Worm (Caenorhabditis elegans) whole organism, young adult: Measurements from ENCODE around the gene klp-18.
A peak's percentile ranks its signal among the peaks of the same experiment; 100 is the strongest.

Source experiments
- B0035.1 ChIP-seq: sonication (generic microtip); optimal IDR thresholded peaks from 2 replicates; lab custom pipeline; 2016; ENCODE audit warnings: missing genetic modification characterization, mild to moderate bottlenecking, missing compliant biosample characterization, missing genotype, missing genetic modification reagents
- C17E4.6 ChIP-seq: fragments of 200-800 bp; sonication (Bioruptor generic); IDR thresholded peaks from 2 replicates; pipeline ENCODE4 v1.3.6; 2022; ENCODE audit warnings: missing genetic modification reagents, missing genetic modification characterization, missing compliant biosample characterization
- F10E7.11 ChIP-seq: sonication (generic microtip); optimal IDR thresholded peaks from 2 replicates; lab custom pipeline; 2017; ENCODE audit warnings: mild to moderate bottlenecking, missing genetic modification characterization, moderate library complexity, missing compliant biosample characterization
- F33H1.4 ChIP-seq: fragments of 200-800 bp; sonication (Bioruptor generic); IDR thresholded peaks from 2 replicates; pipeline ENCODE4 v1.3.6; 2022; ENCODE audit warnings: missing genetic modification reagents, missing genetic modification characterization, missing compliant biosample characterization
- F37B4.10 ChIP-seq: fragments of 200-800 bp; sonication (Bioruptor generic); IDR thresholded peaks from 2 replicates; pipeline ENCODE4 v1.3.6; 2022; ENCODE audit warnings: missing genetic modification characterization, missing compliant biosample characterization
- F49E8.2 ChIP-seq: sonication (generic microtip); optimal IDR thresholded peaks from 3 replicates; lab custom pipeline; 2017; ENCODE audit warnings: missing genetic modification characterization, mild to moderate bottlenecking, missing compliant biosample characterization, antibody characterized with exemption, moderate library complexity; ENCODE audit not compliant: insufficient read depth
- K11D2.4 ChIP-seq: fragments of 200-800 bp; sonication (Bioruptor generic); IDR thresholded peaks from 2 replicates; pipeline ENCODE4 v1.3.6; 2022; ENCODE audit warnings: missing genetic modification reagents, missing genetic modification characterization, missing compliant biosample characterization
- K12H6.12 ChIP-seq: fragments of 200-800 bp; sonication (Bioruptor generic); optimal IDR thresholded peaks from 2 replicates; lab custom pipeline; 2018; ENCODE audit warnings: mild to moderate bottlenecking, missing genetic modification characterization, missing compliant biosample characterization
- T26A5.8 ChIP-seq: sonication (generic microtip); optimal IDR thresholded peaks from 2 replicates; lab custom pipeline; 2016; ENCODE audit warnings: missing genetic modification characterization, missing compliant biosample characterization
- Y56A3A.18 ChIP-seq: fragments of 200-800 bp; sonication (Bioruptor generic); IDR thresholded peaks from 2 replicates; pipeline ENCODE4 v1.3.6; 2022; ENCODE audit warnings: missing genetic modification reagents, missing genetic modification characterization, missing compliant biosample characterization
- Y67H2A.10 ChIP-seq: fragments of 200-800 bp; sonication (Bioruptor generic); conservative IDR thresholded peaks from 2 replicates; pipeline ENCODE4 v1.3.6; 2022; ENCODE audit warnings: missing genetic modification reagents, missing genetic modification characterization, missing compliant biosample characterization
- Y79H2A.3 ChIP-seq: fragments of 200-800 bp; sonication (Bioruptor generic); conservative IDR thresholded peaks from 2 replicates; pipeline ENCODE4 v1.3.6; 2022; ENCODE audit warnings: missing genetic modification reagents, missing genetic modification characterization, missing compliant biosample characterization
- ama-1 ChIP-seq, 3 experiments: fragments of 150-350 bp in 1 of 3; sonication (generic microtip) in 2 of 3; optimal IDR thresholded peaks; 2 replicates each; lab custom pipeline; 2014 to 2018; ENCODE audit warnings: missing biosample characterization in 2 of 3, missing genetic modification characterization in 2 of 3, missing genetic modification reagents in 2 of 3
- attf-5 ChIP-seq: fragments of 200-800 bp; sonication (Bioruptor generic); optimal IDR thresholded peaks from 2 replicates; lab custom pipeline; 2018; ENCODE audit warnings: mild to moderate bottlenecking, missing genetic modification characterization, missing compliant biosample characterization
- cebp-1 ChIP-seq, 2 experiments: fragments of 200-800 bp in 1 of 2; sonication (Bioruptor generic) in 1 of 2; sonication (generic microtip) in 1 of 2; IDR thresholded peaks in 1 of 2; optimal IDR thresholded peaks in 1 of 2; 2 replicates each; pipeline versions ENCODE4 v1.3.6 to Lab custom; 2017 to 2022; ENCODE audit warnings: missing compliant biosample characterization in 2 of 2, missing genetic modification characterization in 2 of 2, mild to moderate bottlenecking in 1 of 2, missing genetic modification reagents in 1 of 2, moderate library complexity in 1 of 2
- cebp-2 ChIP-seq: fragments of 200-800 bp; sonication (Bioruptor generic); IDR thresholded peaks from 2 replicates; pipeline ENCODE4 v1.3.6; 2022; ENCODE audit warnings: missing genetic modification characterization, missing compliant biosample characterization
- ceh-100 ChIP-seq: fragments of 200-800 bp; sonication (Bioruptor generic); IDR thresholded peaks from 2 replicates; pipeline ENCODE4 v1.3.6; 2022; ENCODE audit warnings: missing genetic modification reagents, missing genetic modification characterization, missing compliant biosample characterization
- ceh-27 ChIP-seq: fragments of 200-800 bp; sonication (Bioruptor generic); optimal IDR thresholded peaks from 2 replicates; lab custom pipeline; 2018; ENCODE audit warnings: mild to moderate bottlenecking, missing genetic modification characterization, moderate library complexity, missing compliant biosample characterization
- die-1 ChIP-seq: sonication (generic microtip); optimal IDR thresholded peaks from 2 replicates; lab custom pipeline; 2016; ENCODE audit warnings: missing genotype, mild to moderate bottlenecking, missing genetic modification characterization, missing compliant biosample characterization
- dox-1 ChIP-seq: fragments of 200-800 bp; sonication (Bioruptor generic); IDR thresholded peaks from 2 replicates; pipeline ENCODE4 v1.3.6; 2022; ENCODE audit warnings: missing genetic modification reagents, missing genetic modification characterization, missing compliant biosample characterization
- dpl-1 ChIP-seq: fragments of 150-350 bp; optimal IDR thresholded peaks from 2 replicates; lab custom pipeline; 2014; ENCODE audit warnings: missing biosample characterization, missing genetic modification reagents, missing genetic modification characterization
- egl-44 ChIP-seq: fragments of 200-800 bp; sonication (Bioruptor generic); IDR thresholded peaks from 2 replicates; pipeline ENCODE4 v1.3.6; 2022; ENCODE audit warnings: missing genetic modification reagents, missing genetic modification characterization, missing compliant biosample characterization
- ets-4 ChIP-seq: fragments of 200-800 bp; sonication (Bioruptor generic); optimal IDR thresholded peaks from 2 replicates; lab custom pipeline; 2018; ENCODE audit warnings: mild to moderate bottlenecking, missing genetic modification characterization, missing compliant biosample characterization
- fkh-3 ChIP-seq: sonication (generic microtip); optimal IDR thresholded peaks from 2 replicates; lab custom pipeline; 2016; ENCODE audit warnings: mild to moderate bottlenecking, missing genetic modification characterization, missing compliant biosample characterization
- hrde-1 ChIP-seq: sonication (generic microtip); optimal IDR thresholded peaks from 2 replicates; lab custom pipeline; 2016; ENCODE audit warnings: missing genetic modification characterization, mild to moderate bottlenecking, missing compliant biosample characterization, moderate library complexity, missing genotype, missing genetic modification reagents, borderline replicate concordance
- let-526 ChIP-seq: fragments of 200-800 bp; sonication (Bioruptor generic); IDR thresholded peaks from 2 replicates; pipeline ENCODE4 v1.3.6; 2022; ENCODE audit warnings: missing genetic modification reagents, missing genetic modification characterization, missing compliant biosample characterization
- lin-35 ChIP-seq, 3 experiments: fragments of 150-350 bp in 2 of 3; sonication (generic microtip) in 1 of 3; optimal IDR thresholded peaks; 2 replicates each; lab custom pipeline; 2014 to 2018; ENCODE audit warnings: missing biosample characterization in 3 of 3, missing genetic modification characterization in 3 of 3, missing genetic modification reagents in 3 of 3
- madf-8 ChIP-seq: fragments of 200-800 bp; sonication (Bioruptor generic); conservative IDR thresholded peaks from 2 replicates; pipeline ENCODE4 v1.3.6; 2022; ENCODE audit warnings: missing genetic modification reagents, missing genetic modification characterization, missing compliant biosample characterization
- mel-28 ChIP-seq: sonication (generic microtip); optimal IDR thresholded peaks from 2 replicates; lab custom pipeline; 2016; ENCODE audit warnings: borderline replicate concordance, mild to moderate bottlenecking, missing genetic modification characterization, missing compliant biosample characterization
- nfya-1 ChIP-seq: sonication (generic microtip); optimal IDR thresholded peaks from 2 replicates; lab custom pipeline; 2017; ENCODE audit warnings: antibody characterized with exemption, missing compliant biosample characterization, missing genetic modification characterization, borderline replicate concordance; ENCODE audit not compliant: insufficient read depth
- nhr-27 ChIP-seq: fragments of 200-800 bp; sonication (Bioruptor generic); optimal IDR thresholded peaks from 2 replicates; lab custom pipeline; 2018; ENCODE audit warnings: mild to moderate bottlenecking, missing genetic modification characterization, moderate library complexity, missing compliant biosample characterization
- nhr-90 ChIP-seq: sonication (generic microtip); optimal IDR thresholded peaks from 2 replicates; lab custom pipeline; 2016; ENCODE audit warnings: missing genotype, mild to moderate bottlenecking, missing genetic modification characterization, missing compliant biosample characterization
- pbrm-1 ChIP-seq: fragments of 200-800 bp; sonication (Bioruptor generic); IDR thresholded peaks from 2 replicates; pipeline ENCODE4 v1.3.6; 2022; ENCODE audit warnings: missing genetic modification reagents, missing genetic modification characterization, missing compliant biosample characterization
- rec-8 ChIP-seq, 2 experiments: sonication (generic microtip); optimal IDR thresholded peaks; 2 replicates each; lab custom pipeline; 2016; ENCODE audit warnings: mild to moderate bottlenecking in 2 of 2, missing genetic modification characterization in 2 of 2, missing genetic modification reagents in 2 of 2, missing genotype in 2 of 2, missing biosample characterization in 1 of 2, missing compliant biosample characterization in 1 of 2, moderate library complexity in 1 of 2
- repo-1 ChIP-seq: sonication (generic microtip); optimal IDR thresholded peaks from 2 replicates; lab custom pipeline; 2017; ENCODE audit warnings: mild to moderate bottlenecking, missing genetic modification characterization, missing compliant biosample characterization
- rpc-1 ChIP-seq, 2 experiments: fragments of 150-350 bp in 1 of 2; sonication (generic microtip) in 1 of 2; optimal IDR thresholded peaks; 2 replicates each; lab custom pipeline; 2014 to 2018; ENCODE audit warnings: missing biosample characterization in 1 of 2, missing genetic modification characterization in 1 of 2, missing genetic modification reagents in 1 of 2, missing genotype in 1 of 2
- snpc-1.3 ChIP-seq: sonication (generic microtip); optimal IDR thresholded peaks from 2 replicates; lab custom pipeline; 2017; ENCODE audit warnings: missing genetic modification characterization, mild to moderate bottlenecking, missing compliant biosample characterization, antibody characterized with exemption, moderate library complexity, missing genotype, missing genetic modification reagents; ENCODE audit not compliant: insufficient read depth
- sptf-2 ChIP-seq: fragments of 200-800 bp; sonication (Bioruptor generic); optimal IDR thresholded peaks from 2 replicates; lab custom pipeline; 2018; ENCODE audit warnings: mild to moderate bottlenecking, missing genetic modification characterization, missing compliant biosample characterization
- unc-130 ChIP-seq: sonication (generic microtip); optimal IDR thresholded peaks from 2 replicates; lab custom pipeline; 2016; ENCODE audit warnings: missing genetic modification reagents, missing genetic modification characterization, missing compliant biosample characterization
- unc-62 ChIP-seq: fragments of 150-350 bp; optimal IDR thresholded peaks from 2 replicates; lab custom pipeline; 2014; ENCODE audit warnings: missing biosample characterization, missing genetic modification reagents, missing genetic modification characterization
- ztf-26 ChIP-seq: sonication (generic microtip); optimal IDR thresholded peaks from 2 replicates; lab custom pipeline; 2017; ENCODE audit warnings: missing genetic modification characterization, missing compliant biosample characterization
- ztf-3 ChIP-seq: fragments of 200-800 bp; sonication (Bioruptor generic); optimal IDR thresholded peaks from 2 replicates; lab custom pipeline; 2018; ENCODE audit warnings: mild to moderate bottlenecking, missing genetic modification characterization, missing compliant biosample characterization

Gene klp-18

ce11 chrIV:7083382-7083784 is 43.4 kb downstream of the klp-18 start, which contains the start of gene Y43B11AR.3 (continued):
- peak; percentile 98 for TF ChIP-seq F49E8.2
- TF ChIP-seq attf-5 (GFP tag; lab: Kevin White, UChicago), result peak; percentile 45
- TF ChIP-seq K12H6.12 (tag; lab: Kevin White, UChicago), result no peak
- peak; percentile 76 for TF ChIP-seq die-1
- TF ChIP-seq let-526, result no peak
- TF ChIP-seq ama-1 (optimal IDR thresholded peaks at IDR 0.05; lab: Kevin White, UChicago), result no peak
- peak in 1 of 2 experiments; percentile 90 for TF ChIP-seq ama-1 (GFP tag; optimal IDR thresholded peaks at IDR 0.05; lab: Kevin White, UChicago)
- TF ChIP-seq T26A5.8 (tag; lab: Kevin White, UChicago), result peak; percentile 62
- peak; percentile 83 for TF ChIP-seq C17E4.6 (GFP tag; lab: Robert Waterston, UW)
- peak; percentile 74 for TF ChIP-seq snpc-1.3
- TF ChIP-seq K11D2.4 (GFP tag; lab: Robert Waterston, UW), result no peak
- no peak for TF ChIP-seq nfya-1 (tag; lab: Kevin White, UChicago)
- TF ChIP-seq Y56A3A.18 (GFP tag; lab: Robert Waterston, UW), result no peak; the same call in none of the 2 replicates
- peak; percentile 78 for TF ChIP-seq pbrm-1 (GFP tag; lab: Robert Waterston, UW)
- TF ChIP-seq nhr-27, result peak; percentile 2
- TF ChIP-seq egl-44 (GFP tag; lab: Robert Waterston, UW), result peak; percentile 68; the same call in 1 of the 2 replicates
- TF ChIP-seq rpc-1 (optimal IDR thresholded peaks at IDR 0.05; lab: Kevin White, UChicago), result no peak
- TF ChIP-seq rpc-1 (tag; optimal IDR thresholded peaks at IDR 0.05; lab: Kevin White, UChicago), result peak; percentile 11
- TF ChIP-seq sptf-2, result peak; percentile 46
- peak; percentile 82 for TF ChIP-seq ceh-100 (GFP tag; lab: Robert Waterston, UW)
- TF ChIP-seq ceh-27 (GFP tag; lab: Kevin White, UChicago), result peak; percentile 37
- peak; percentile 86 for TF ChIP-seq unc-130 (GFP tag; lab: Kevin White, UChicago)
- TF ChIP-seq F37B4.10, result no peak
- TF ChIP-seq cebp-2 (GFP tag; lab: Robert Waterston, UW), result peak; percentile 96
- TF ChIP-seq ztf-3 (GFP tag; lab: Kevin White, UChicago), result no peak
- peak; percentile 67; the same call in 1 of the 2 replicates for TF ChIP-seq dox-1 (GFP tag; lab: Robert Waterston, UW)
- TF ChIP-seq ztf-26, result no peak
- no peak for TF ChIP-seq fkh-3 (tag; lab: Kevin White, UChicago)
- peak; percentile 66 for TF ChIP-seq repo-1 (tag; lab: Kevin White, UChicago)
- TF ChIP-seq ets-4 (GFP tag; lab: Kevin White, UChicago), result peak; percentile 21
- TF ChIP-seq B0035.1 (tag; lab: Kevin White, UChicago), result peak; percentile 80
- peak; percentile 86 for TF ChIP-seq Y79H2A.3 (GFP tag; lab: Robert Waterston, UW)
- TF ChIP-seq madf-8 (GFP tag; lab: Robert Waterston, UW), result peak; percentile 46
- no peak for TF ChIP-seq unc-62 (GFP tag; lab: Kevin White, UChicago)
- TF ChIP-seq, all 124 proteins: peak for 69

ce11 chrIV:7083976-7084375 is 44.0 kb downstream of the klp-18 start:
- TF ChIP-seq Y56A3A.18 (GFP tag; lab: Robert Waterston, UW) (0 out of 2 replicates have a peak, but pooled peaks have one; percentile 52), K12H6.12 (tag; lab: Kevin White, UChicago) (no peak)

- TF ChIP-seq cebp-1 (GFP tag; IDR thresholded peaks at IDR 0.05; lab: Robert Waterston, UW) (no peak), cebp-1 (tag; optimal IDR thresholded peaks at IDR 0.05; lab: Kevin White, UChicago) (peak; percentile 77), rec-8 (tag; optimal IDR thresholded peaks at IDR 0.05; lab: Kevin White, UChicago) (no peak), F49E8.2 (peak; percentile 74), madf-8 (GFP tag; lab: Robert Waterston, UW) (peak; percentile 54), ztf-26 (peak; percentile 19), hrde-1 (tag; lab: Kevin White, UChicago) (peak; percentile 45), F33H1.4 (peak; percentile 94), rpc-1 (optimal IDR thresholded peaks at IDR 0.05; lab: Kevin White, UChicago) (no peak), rpc-1 (tag; optimal IDR thresholded peaks at IDR 0.05; lab: Kevin White, UChicago) (no peak), dpl-1 (GFP tag; lab: Kevin White, UChicago) (peak; percentile 47), lin-35 (GFP tag; optimal IDR thresholded peaks at IDR 0.05; lab: Kevin White, UChicago) (peak in 2 of 3 experiments; percentile 34 to 52), mel-28 (tag; lab: Kevin White, UChicago) (no peak), nhr-90 (tag; lab: Kevin White, UChicago) (no peak), F10E7.11 (tag; lab: Kevin White, UChicago) (no peak), Y67H2A.10 (0 out of 2 replicates have a peak, but pooled peaks have one; percentile 35)
These were observed 44.7 kb downstream of the klp-18 start, which contains the start of gene rps-4 for ce11 chrIV:7084632-7085160. Gene rps-4, minus strand, starts transcription at chrIV:7084682.
